Worm (Caenorhabditis elegans): Measurements from ENCODE around the gene W04G3.12.

DNA sequence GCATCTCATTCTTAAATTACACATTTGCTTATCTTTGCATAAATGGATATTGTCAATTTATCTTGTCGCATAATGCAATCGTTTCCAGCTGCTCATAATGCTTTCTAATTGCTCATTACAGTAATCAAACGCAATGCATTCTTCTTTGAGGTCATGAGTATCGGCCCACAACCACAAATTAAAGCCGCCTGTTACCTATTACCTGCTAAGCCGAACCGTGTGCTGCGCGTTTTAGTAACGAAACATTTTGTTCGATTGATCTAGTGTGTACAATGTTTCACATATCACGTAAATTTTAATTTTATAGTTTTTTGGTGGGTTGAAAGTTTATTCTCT lies 42.7 kb downstream of the W04G3.12 start:
- TF ChIP-seq F16B12.6 (tag; optimal IDR thresholded peaks at IDR 0.05) (no peak), nhr-77 (tag; optimal IDR thresholded peaks at IDR 0.05) (no peak), nhr-11 (tag; optimal IDR thresholded peaks at IDR 0.05) (no peak), lin-39 (tag; optimal IDR thresholded peaks at IDR 0.05) (no peak), zag-1 (tag; optimal IDR thresholded peaks at IDR 0.05) (no peak), ztf-4 (tag; optimal IDR thresholded peaks at IDR 0.05) (no peak), ama-1 (optimal IDR thresholded peaks at IDR 0.05) (no peak), unc-62 (GFP tag; optimal IDR thresholded peaks at IDR 0.05) (no peak), nhr-28 (tag; optimal IDR thresholded peaks at IDR 0.05) (no peak)

Measured in whole organism, L1 larva.